Worm (Caenorhabditis elegans) whole organism, late embryonic: Measurements from ENCODE around the gene srbc-77.

ENCODE experiments used
- ahr-1 ChIP-seq: sonication (generic microtip); optimal IDR thresholded peaks from 2 replicates; lab custom pipeline; 2016; ENCODE audit warnings: missing genetic modification characterization, missing compliant biosample characterization
- ceh-14 ChIP-seq: sonication (generic microtip); optimal IDR thresholded peaks from 2 replicates; lab custom pipeline; 2016; ENCODE audit warnings: missing genotype, missing genetic modification characterization, missing compliant biosample characterization
- fkh-6 ChIP-seq: sonication (generic microtip); optimal IDR thresholded peaks from 2 replicates; lab custom pipeline; 2016; ENCODE audit warnings: missing genetic modification characterization, missing compliant biosample characterization
- pag-3 ChIP-seq: sonication (generic microtip); optimal IDR thresholded peaks from 2 replicates; lab custom pipeline; 2016; ENCODE audit warnings: missing compliant biosample characterization, missing genetic modification characterization, borderline replicate concordance
- pha-4 ChIP-seq: fragments of 150-350 bp; optimal IDR thresholded peaks from 2 replicates; lab custom pipeline; 2018; ENCODE audit warnings: missing biosample characterization, missing genetic modification reagents, missing genetic modification characterization
- rnt-1 ChIP-seq: sonication (generic microtip); optimal IDR thresholded peaks from 2 replicates; lab custom pipeline; 2016; ENCODE audit warnings: missing genetic modification characterization, missing compliant biosample characterization
- sox-2 ChIP-seq: fragments of 200-800 bp; sonication (Bioruptor generic); IDR thresholded peaks from 2 replicates; pipeline ENCODE4 v1.3.6; 2022; ENCODE audit warnings: missing genetic modification reagents, missing genetic modification characterization, missing compliant biosample characterization

DNA sequence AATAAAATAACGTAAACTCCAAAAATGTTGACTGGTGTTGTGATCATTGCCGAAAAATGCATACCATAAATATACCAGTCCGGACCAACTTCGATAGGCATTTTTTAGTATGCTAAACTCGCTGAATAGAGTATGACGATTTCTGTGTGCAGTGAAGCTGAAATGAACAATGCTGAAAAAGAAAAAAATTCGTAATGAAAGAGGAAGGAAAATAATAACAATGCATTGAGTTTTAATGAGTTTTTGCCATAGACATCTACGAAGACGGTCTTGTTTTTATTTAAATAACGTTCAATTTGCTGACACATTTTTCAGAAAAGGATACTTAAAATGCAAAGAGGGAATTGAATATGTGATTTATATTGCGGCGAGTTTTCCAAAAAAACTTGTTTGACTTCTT lies 37.6 kb downstream of the srbc-77 start, which contains the start of gene sri-1:
- TF ChIP-seq pha-4 (tag; lab: Kevin White, UChicago) (no peak), pag-3 (tag; lab: Kevin White, UChicago) (no peak), fkh-6 (no peak), ceh-14 (tag; lab: Kevin White, UChicago) (no peak), sox-2 (GFP tag; lab: Robert Waterston, UW) (no peak), rnt-1 (no peak), ahr-1 (tag; lab: Kevin White, UChicago) (no peak)
